Fruit fly (Drosophila melanogaster) whole organism, embryonic: Measurements from ENCODE around the gene mei-P26.

ENCODE experiments used
- Asciz ChIP-seq: fragments of 200-800 bp; sonication (Bioruptor generic); optimal IDR thresholded peaks from 2 replicates; lab custom pipeline; 2017; ENCODE audit warnings: missing biosample characterization, mild to moderate bottlenecking, missing genetic modification characterization, missing genetic modification reagents
- Blimp-1 ChIP-seq: fragments of 200-800 bp; sonication (Bioruptor generic); optimal IDR thresholded peaks from 3 replicates; lab custom pipeline; 2018; ENCODE audit warnings: missing biosample characterization, missing genetic modification characterization, mild to moderate bottlenecking, moderate library complexity, missing genetic modification reagents
- Bteb2 ChIP-seq: fragments of 200-800 bp; sonication (Bioruptor generic); optimal IDR thresholded peaks from 2 replicates; lab custom pipeline; 2016; ENCODE audit warnings: missing biosample characterization, missing genetic modification characterization
- CG10267 ChIP-seq: fragments of 200-800 bp; sonication (Bioruptor generic); optimal IDR thresholded peaks from 2 replicates; lab custom pipeline; 2018; ENCODE audit warnings: missing biosample characterization, mild to moderate bottlenecking, missing genetic modification characterization, moderate library complexity
- CG10431 ChIP-seq: fragments of 200-800 bp; sonication (Bioruptor generic); optimal IDR thresholded peaks from 3 replicates; lab custom pipeline; 2018; ENCODE audit warnings: missing biosample characterization, mild to moderate bottlenecking, missing genetic modification characterization
- CG13123 ChIP-seq: fragments of 200-800 bp; sonication (Bioruptor generic); optimal IDR thresholded peaks from 2 replicates; lab custom pipeline; 2016; ENCODE audit warnings: missing biosample characterization, missing genetic modification characterization
- CG14050 ChIP-seq: fragments of 200-800 bp; sonication (Bioruptor generic); IDR thresholded peaks from 3 replicates; pipeline ENCODE4 v1.3.6; 2022; ENCODE audit warnings: missing biosample characterization, missing genetic modification characterization
- CG15269 ChIP-seq: fragments of 200-800 bp; sonication (Bioruptor generic); optimal IDR thresholded peaks from 2 replicates; lab custom pipeline; 2018; ENCODE audit warnings: missing biosample characterization, mild to moderate bottlenecking, missing genetic modification characterization, moderate library complexity
- CG17328 ChIP-seq: fragments of 200-800 bp; sonication (Bioruptor generic); IDR thresholded peaks from 2 replicates; pipeline ENCODE4 v1.3.6; 2022; ENCODE audit warnings: missing biosample characterization, missing genetic modification characterization
- CG17385 ChIP-seq: fragments of 200-800 bp; sonication (Bioruptor generic); optimal IDR thresholded peaks from 3 replicates; lab custom pipeline; 2018; ENCODE audit warnings: missing biosample characterization, mild to moderate bottlenecking, missing genetic modification characterization
- CG18599 ChIP-seq: fragments of 200-800 bp; sonication (Bioruptor generic); optimal IDR thresholded peaks from 3 replicates; lab custom pipeline; 2017; ENCODE audit warnings: missing biosample characterization, missing genetic modification characterization, mild to moderate bottlenecking, moderate library complexity, missing genetic modification reagents
- CG2199 ChIP-seq: fragments of 200-800 bp; sonication (Bioruptor generic); IDR thresholded peaks from 3 replicates; pipeline ENCODE4 v1.3.6; 2022; ENCODE audit warnings: missing biosample characterization, missing genetic modification characterization
- CG2889 ChIP-seq: fragments of 200-800 bp; sonication (Bioruptor generic); IDR thresholded peaks from 3 replicates; pipeline ENCODE4 v1.3.6; 2022; ENCODE audit warnings: missing biosample characterization, missing genetic modification characterization
- CG31388 ChIP-seq: fragments of 200-800 bp; sonication (Bioruptor generic); optimal IDR thresholded peaks from 2 replicates; lab custom pipeline; 2016; ENCODE audit warnings: missing biosample characterization, missing genetic modification characterization
- CG3838 ChIP-seq: fragments of 200-800 bp; sonication (Bioruptor generic); optimal IDR thresholded peaks from 3 replicates; lab custom pipeline; 2016; ENCODE audit warnings: missing biosample characterization, missing genetic modification characterization
- CG3847 ChIP-seq: fragments of 200-800 bp; sonication (Bioruptor generic); IDR thresholded peaks from 2 replicates; pipeline ENCODE4 v1.3.6; 2022; ENCODE audit warnings: missing biosample characterization, missing genetic modification characterization
- CG4328 ChIP-seq: fragments of 200-800 bp; sonication (Bioruptor generic); optimal IDR thresholded peaks from 3 replicates; lab custom pipeline; 2017; ENCODE audit warnings: missing biosample characterization, missing genetic modification reagents, missing genetic modification characterization
- CG7556 ChIP-seq: fragments of 200-800 bp; sonication (Bioruptor generic); optimal IDR thresholded peaks from 2 replicates; lab custom pipeline; 2017; ENCODE audit warnings: missing biosample characterization, mild to moderate bottlenecking, missing genetic modification characterization
- CG7839 ChIP-seq: fragments of 200-800 bp; sonication (Bioruptor generic); optimal IDR thresholded peaks from 3 replicates; lab custom pipeline; 2018; ENCODE audit warnings: missing biosample characterization, mild to moderate bottlenecking, missing genetic modification characterization, moderate library complexity
- CG8944 ChIP-seq: fragments of 200-800 bp; sonication (Bioruptor generic); optimal IDR thresholded peaks from 3 replicates; lab custom pipeline; 2016; ENCODE audit warnings: missing biosample characterization, missing genetic modification characterization
- CG9215 ChIP-seq: fragments of 200-800 bp; sonication (Bioruptor generic); IDR thresholded peaks from 2 replicates; pipeline ENCODE4 v1.3.6; 2022; ENCODE audit warnings: missing biosample characterization, missing genetic modification characterization
- CG9609 ChIP-seq: fragments of 200-800 bp; sonication (Bioruptor generic); optimal IDR thresholded peaks from 3 replicates; lab custom pipeline; 2016; ENCODE audit warnings: missing biosample characterization, missing genetic modification characterization
- CkIIα-i1 ChIP-seq: fragments of 200-800 bp; sonication (Bioruptor generic); IDR thresholded peaks from 2 replicates; pipeline ENCODE4 v1.3.6; 2022; ENCODE audit warnings: missing biosample characterization, missing genetic modification characterization
- D19B ChIP-seq: fragments of 200-800 bp; sonication (Bioruptor generic); optimal IDR thresholded peaks from 2 replicates; lab custom pipeline; 2017; ENCODE audit warnings: missing biosample characterization, mild to moderate bottlenecking, missing genetic modification characterization
- Dfd ChIP-seq, 2 experiments: fragments of >200 bp; optimal IDR thresholded peaks; 2 replicates each; lab custom pipeline; 2017; ENCODE audit warnings: missing biosample characterization in 2 of 2, missing genetic modification characterization in 2 of 2
- E2f1 ChIP-seq: fragments of 200-800 bp; sonication (Bioruptor generic); IDR thresholded peaks from 2 replicates; pipeline ENCODE4 v1.3.6; 2022; ENCODE audit warnings: missing biosample characterization, missing genetic modification characterization
- Fer1 ChIP-seq: fragments of 200-800 bp; sonication (Bioruptor generic); optimal IDR thresholded peaks from 2 replicates; lab custom pipeline; 2017; ENCODE audit warnings: missing biosample characterization, mild to moderate bottlenecking, missing genetic modification characterization
- GATAe ChIP-seq: fragments of 200-800 bp; sonication (Bioruptor generic); conservative IDR thresholded peaks from 2 replicates; pipeline ENCODE4 v1.3.6; 2022; ENCODE audit warnings: missing biosample characterization, missing genetic modification characterization
- HHEX ChIP-seq: fragments of 200-800 bp; sonication (Bioruptor generic); optimal IDR thresholded peaks from 3 replicates; lab custom pipeline; 2017; ENCODE audit warnings: missing biosample characterization, mild to moderate bottlenecking, missing genetic modification characterization, missing genetic modification reagents
- Hand ChIP-seq: fragments of 200-800 bp; sonication (Bioruptor generic); optimal IDR thresholded peaks from 2 replicates; lab custom pipeline; 2017; ENCODE audit warnings: mild to moderate bottlenecking, missing biosample characterization, missing genetic modification reagents, missing genetic modification characterization
- Hsf ChIP-seq: fragments of 200-800 bp; sonication (Bioruptor generic); optimal IDR thresholded peaks from 3 replicates; lab custom pipeline; 2016; ENCODE audit warnings: missing biosample characterization, missing genetic modification characterization
- Med ChIP-seq: fragments of 200-800 bp; sonication (Bioruptor generic); peaks from one replicate; lab custom pipeline; 2016; ENCODE audit warnings: missing biosample characterization, missing genetic modification characterization, mild to moderate bottlenecking, inconsistent platforms, moderate library complexity
- NK7.1 ChIP-seq: fragments of 200-800 bp; sonication (Bioruptor generic); optimal IDR thresholded peaks from 3 replicates; lab custom pipeline; 2016; ENCODE audit warnings: missing biosample characterization, missing genetic modification characterization
- Ravus ChIP-seq: fragments of 200-800 bp; sonication (Bioruptor generic); IDR thresholded peaks from 2 replicates; pipeline ENCODE4 v1.3.6; 2022; ENCODE audit warnings: missing biosample characterization, missing genetic modification characterization
- Sox100B ChIP-seq: fragments of 200-800 bp; sonication (Bioruptor generic); optimal IDR thresholded peaks from 3 replicates; lab custom pipeline; 2018; ENCODE audit warnings: missing biosample characterization, mild to moderate bottlenecking, missing genetic modification characterization
- Usf ChIP-seq: fragments of 200-800 bp; sonication (Bioruptor generic); optimal IDR thresholded peaks from 2 replicates; lab custom pipeline; 2017; ENCODE audit warnings: missing genotype, missing biosample characterization, missing genetic modification characterization
- bbx ChIP-seq: fragments of 200-800 bp; sonication (Bioruptor generic); IDR thresholded peaks from 2 replicates; pipeline ENCODE4 v1.3.6; 2022; ENCODE audit warnings: missing biosample characterization, missing genetic modification characterization; ENCODE audit not compliant: partially characterized antibody
- dati ChIP-seq: fragments of 200-800 bp; sonication (Bioruptor generic); IDR thresholded peaks from 2 replicates; pipeline ENCODE4 v1.3.6; 2022; ENCODE audit warnings: missing biosample characterization, missing genetic modification characterization
- exex ChIP-seq: fragments of 200-800 bp; sonication (Bioruptor generic); optimal IDR thresholded peaks from 4 replicates; lab custom pipeline; 2018; ENCODE audit warnings: missing biosample characterization, mild to moderate bottlenecking, missing genetic modification characterization, moderate library complexity
- eyg ChIP-seq: fragments of 200-800 bp; sonication (Bioruptor generic); optimal IDR thresholded peaks from 3 replicates; lab custom pipeline; 2016; ENCODE audit warnings: missing biosample characterization, missing genetic modification characterization
- fu2 ChIP-seq: fragments of 200-800 bp; sonication (Bioruptor generic); optimal IDR thresholded peaks from 2 replicates; lab custom pipeline; 2016; ENCODE audit warnings: missing biosample characterization, missing genetic modification characterization
- gem ChIP-seq: fragments of 200-800 bp; sonication (Bioruptor generic); optimal IDR thresholded peaks from 2 replicates; lab custom pipeline; 2019; ENCODE audit warnings: missing biosample characterization, mild to moderate bottlenecking, missing genetic modification characterization, moderate library complexity
- jigr1 ChIP-seq: fragments of 200-800 bp; sonication (Bioruptor generic); IDR thresholded peaks from 3 replicates; pipeline ENCODE4 v1.3.6; 2022; ENCODE audit warnings: missing biosample characterization, missing genetic modification characterization
- ken ChIP-seq: fragments of 200-800 bp; sonication (Bioruptor generic); IDR thresholded peaks from 3 replicates; pipeline ENCODE4 v1.3.6; 2022; ENCODE audit warnings: missing biosample characterization, missing genetic modification characterization
- nau ChIP-seq: fragments of 200-800 bp; sonication (Bioruptor generic); optimal IDR thresholded peaks from 3 replicates; lab custom pipeline; 2017; ENCODE audit warnings: missing biosample characterization, mild to moderate bottlenecking, missing genetic modification characterization, missing genetic modification reagents
- pb ChIP-seq: fragments of 200-800 bp; sonication (Bioruptor generic); optimal IDR thresholded peaks from 3 replicates; lab custom pipeline; 2016; ENCODE audit warnings: missing biosample characterization, missing genetic modification characterization
- ranshi ChIP-seq: fragments of 200-800 bp; sonication (Bioruptor generic); IDR thresholded peaks from 2 replicates; pipeline ENCODE4 v1.3.6; 2022; ENCODE audit warnings: missing biosample characterization, missing genetic modification characterization
- sim ChIP-seq: fragments of 200-800 bp; sonication (Bioruptor generic); IDR thresholded peaks from 2 replicates; pipeline ENCODE4 v1.3.6; 2022; ENCODE audit warnings: missing biosample characterization, missing genetic modification characterization
- slp2 ChIP-seq: fragments of 200-800 bp; sonication (Bioruptor generic); optimal IDR thresholded peaks from 2 replicates; lab custom pipeline; 2016; ENCODE audit warnings: missing biosample characterization, missing genetic modification characterization
- tap ChIP-seq: fragments of 200-800 bp; optimal IDR thresholded peaks from 3 replicates; lab custom pipeline; 2019; ENCODE audit warnings: missing biosample characterization, mild to moderate bottlenecking, missing genetic modification characterization, moderate library complexity
- z ChIP-seq: fragments of 200-800 bp; sonication (Bioruptor generic); IDR thresholded peaks from 3 replicates; pipeline ENCODE4 v1.3.6; 2022; ENCODE audit warnings: missing biosample characterization, missing genetic modification characterization
- zen ChIP-seq: fragments of 200-800 bp; sonication (Bioruptor generic); optimal IDR thresholded peaks from 3 replicates; lab custom pipeline; 2018; ENCODE audit warnings: missing biosample characterization, mild to moderate bottlenecking, missing genetic modification characterization, moderate library complexity

The mei-P26 gene

dm6 chrX:9141219-9141618, 21.8 kb upstream of the mei-P26 start (continued):
- TF ChIP-seq CG10267 (tag; lab: Kevin White, UChicago) (peak; percentile 57), CkIIα-i1 (GFP tag; lab: Robert Waterston, UW) (no peak), nau (GFP tag; lab: Kevin White, UChicago) (no peak), CG17385 (GFP tag; lab: Kevin White, UChicago) (no peak), Usf (GFP tag; lab: Kevin White, UChicago) (peak; percentile 42), CG14050 (GFP tag; lab: Robert Waterston, UW) (peak; percentile 75), Med (peak; percentile 96), sim (peak; percentile 70), D19B (no peak), gem (tag; lab: Kevin White, UChicago) (peak; percentile 77), zen (tag; lab: Kevin White, UChicago) (peak; percentile 59), Hsf (peak; percentile 73), exex (tag; lab: Kevin White, UChicago) (no peak), CG4328 (GFP tag; lab: Kevin White, UChicago) (peak; percentile 2), CG3838 (GFP tag; lab: Kevin White, UChicago) (no peak), ranshi (GFP tag; lab: Robert Waterston, UW) (peak; percentile 85), CG9215 (GFP tag; lab: Robert Waterston, UW) (peak; percentile 75), dati (GFP tag; lab: Robert Waterston, UW) (peak; percentile 67), CG31388 (no peak), HHEX (GFP tag; lab: Kevin White, UChicago) (peak; percentile 75), CG18599 (GFP tag; lab: Kevin White, UChicago) (peak; percentile 78), bbx (no peak), CG8944 (peak; percentile 79), Sox100B (no peak), CG7839 (tag; lab: Kevin White, UChicago) (peak; percentile 51), GATAe (GFP tag; lab: Robert Waterston, UW) (no peak), CG13123 (GFP tag; lab: Kevin White, UChicago) (peak; percentile 23), CG15269 (tag; lab: Kevin White, UChicago) (no peak), Blimp-1 (peak; percentile 67), z (peak; percentile 25; the same call in 1 of the 3 replicates), ken (GFP tag; lab: Robert Waterston, UW) (peak; percentile 84), Fer1 (GFP tag; lab: Kevin White, UChicago) (peak; percentile 73), Asciz (GFP tag; lab: Kevin White, UChicago) (no peak), slp2 (peak; percentile 58), CG3847 (GFP tag; lab: Robert Waterston, UW) (peak; percentile 76), CG7556 (GFP tag; lab: Kevin White, UChicago) (peak; percentile 61), tap (tag; lab: Kevin White, UChicago) (peak; percentile 75), CG2199 (peak; percentile 87; the same call in 2 of the 3 replicates), CG9609 (GFP tag; lab: Kevin White, UChicago) (peak; percentile 63), jigr1 (GFP tag; lab: Robert Waterston, UW) (peak; percentile 75; the same call in 2 of the 3 replicates), CG10431 (GFP tag; lab: Kevin White, UChicago) (no peak), Bteb2 (GFP tag; lab: Kevin White, UChicago) (no peak), CG2889 (peak; percentile 63; the same call in 2 of the 3 replicates), Hand (peak; percentile 55), NK7.1 (GFP tag; lab: Kevin White, UChicago) (peak; percentile 45), Dfd (GFP tag; optimal IDR thresholded peaks at IDR 0.05; lab: Kevin White, UChicago) (no peak), E2f1 (peak; percentile 80), Ravus (peak; percentile 55), fu2 (GFP tag; lab: Kevin White, UChicago) (no peak), CG17328 (GFP tag; lab: Robert Waterston, UW) (peak; percentile 85), pb (GFP tag; lab: Kevin White, UChicago) (peak; percentile 72), eyg (GFP tag; lab: Kevin White, UChicago) (no peak)
